Worm (Caenorhabditis elegans): Measurements from ENCODE around the gene tpk-1.

Gene tpk-1

ce11 chrIII:8888956-8889355 lies 23.0 kb upstream of the tpk-1 start, which contains the start of gene ZK637.14 (continued):
- peak; percentile 20 for TF ChIP-seq tbx-2 (tag; optimal IDR thresholded peaks at IDR 0.05)
- TF ChIP-seq F16B12.6 (tag; optimal IDR thresholded peaks at IDR 0.05), result peak; percentile 91
- peak; percentile 30 for TF ChIP-seq egl-13 (tag; optimal IDR thresholded peaks at IDR 0.05)
- no peak for TF ChIP-seq lin-14 (GFP tag; optimal IDR thresholded peaks at IDR 0.05)
- no peak for TF ChIP-seq lin-39 (tag; optimal IDR thresholded peaks at IDR 0.05)
- peak; percentile 1 for TF ChIP-seq irx-1 (tag; optimal IDR thresholded peaks at IDR 0.05)
- TF ChIP-seq unc-86 (tag; optimal IDR thresholded peaks at IDR 0.05), result peak; percentile 32
- no peak for TF ChIP-seq rnt-1 (tag; optimal IDR thresholded peaks at IDR 0.05)
- TF ChIP-seq unc-62 (GFP tag; optimal IDR thresholded peaks at IDR 0.05), result no peak
- peak; percentile 56 for TF ChIP-seq nhr-47 (tag; optimal IDR thresholded peaks at IDR 0.05)
- no peak for TF ChIP-seq elt-2 (tag; optimal IDR thresholded peaks at IDR 0.05)
- TF ChIP-seq pax-3 (tag; optimal IDR thresholded peaks at IDR 0.05), result peak; percentile 4
- no peak for TF ChIP-seq sptf-1 (tag; optimal IDR thresholded peaks at IDR 0.05)
- TF ChIP-seq lsy-2 (tag; optimal IDR thresholded peaks at IDR 0.05), result peak; percentile 69 to 73
- TF ChIP-seq nhr-71 (tag; optimal IDR thresholded peaks at IDR 0.05), result peak; percentile 67
- TF ChIP-seq efl-1 (optimal IDR thresholded peaks at IDR 0.05), result peak; percentile 62 to 63
- peak; percentile 66 to 96 for TF ChIP-seq efl-1 (GFP tag; optimal IDR thresholded peaks at IDR 0.05 in 1 of 2)
- no peak for TF ChIP-seq sox-4 (tag; optimal IDR thresholded peaks at IDR 0.05)
- TF ChIP-seq nhr-76 (tag; optimal IDR thresholded peaks at IDR 0.05), result no peak

ce11 chrIII:8889931-8890330 lies 22.0 kb upstream of the tpk-1 start, which contains the start of gene lnkn-1:
Gene lnkn-1 (plus strand): TSS chrIII:8890231.
- TF ChIP-seq pqm-1 (tag; optimal IDR thresholded peaks at IDR 0.05) (no peak), nhr-85 (tag) (peak; percentile 18)

- TF ChIP-seq unc-30 (tag; optimal IDR thresholded peaks at IDR 0.05) (no peak), nhr-28 (tag; optimal IDR thresholded peaks at IDR 0.05) (no peak), aly-2 (tag; optimal IDR thresholded peaks at IDR 0.05) (no peak), nhr-11 (tag; optimal IDR thresholded peaks at IDR 0.05) (no peak), pax-3 (tag; optimal IDR thresholded peaks at IDR 0.05) (no peak), lin-35 (GFP tag; optimal IDR thresholded peaks at IDR 0.05) (no peak), efl-3 (GFP tag; optimal IDR thresholded peaks at IDR 0.05) (no peak), dpl-1 (GFP tag; optimal IDR thresholded peaks at IDR 0.05) (no peak), swsn-7 (tag; optimal IDR thresholded peaks at IDR 0.05) (no peak), fkh-10 (GFP tag; optimal IDR thresholded peaks at IDR 0.05) (no peak), zip-4 (GFP tag; optimal IDR thresholded peaks at IDR 0.05) (no peak), nhr-77 (tag; optimal IDR thresholded peaks at IDR 0.05) (no peak), lir-3 (tag; optimal IDR thresholded peaks at IDR 0.05; ENCODE audit: poor library complexity) (no peak), sup-37 (GFP tag; optimal IDR thresholded peaks at IDR 0.05) (no peak), unc-86 (tag; optimal IDR thresholded peaks at IDR 0.05) (no peak), nhr-19 (GFP tag; conservative IDR thresholded peaks at IDR 0.05) (no peak), C16A3.4 (tag; optimal IDR thresholded peaks at IDR 0.05) (no peak), xbp-1 (tag; optimal IDR thresholded peaks at IDR 0.05) (no peak), ztf-11 (tag; optimal IDR thresholded peaks at IDR 0.05) (no peak), nhr-85 (tag) (no peak)
These were observed 18.5 kb upstream of the tpk-1 start, which contains the start of gene ZK637.4 for ce11 chrIII:8893464-8893863. Gene ZK637.4 (plus strand): TSS chrIII:8893764.

ce11 chrIII:8894782-8895181 lies 17.2 kb upstream of the tpk-1 start, which contains the start of gene asna-1:
Gene asna-1 (plus strand): TSS chrIII:8895082.
- TF ChIP-seq grh-1 (GFP tag; IDR thresholded peaks at IDR 0.05) (no peak), xbp-1 (tag; optimal IDR thresholded peaks at IDR 0.05) (no peak), elt-2 (tag; optimal IDR thresholded peaks at IDR 0.05) (no peak), elt-3 (tag; optimal IDR thresholded peaks at IDR 0.05) (no peak), hpl-2 (GFP tag; optimal IDR thresholded peaks at IDR 0.05) (no peak), blmp-1 (tag; optimal IDR thresholded peaks at IDR 0.05) (no peak), nhr-19 (GFP tag; conservative IDR thresholded peaks at IDR 0.05) (no peak), sox-4 (tag; optimal IDR thresholded peaks at IDR 0.05) (no peak), tlp-1 (tag; optimal IDR thresholded peaks at IDR 0.05) (no peak), egl-13 (tag; optimal IDR thresholded peaks at IDR 0.05) (no peak), ceh-82 (tag; optimal IDR thresholded peaks at IDR 0.05) (no peak), ztf-4 (tag; optimal IDR thresholded peaks at IDR 0.05) (no peak), ceh-90 (tag; optimal IDR thresholded peaks at IDR 0.05) (no peak), nhr-20 (tag; optimal IDR thresholded peaks at IDR 0.05) (no peak), sup-37 (GFP tag; optimal IDR thresholded peaks at IDR 0.05) (no peak), efl-1 (optimal IDR thresholded peaks at IDR 0.05) (no peak), efl-1 (GFP tag; optimal IDR thresholded peaks at IDR 0.05 in 1 of 2) (no peak), lir-3 (tag; optimal IDR thresholded peaks at IDR 0.05; ENCODE audit: poor library complexity) (no peak), rnt-1 (tag; optimal IDR thresholded peaks at IDR 0.05) (no peak), unc-62 (GFP tag; optimal IDR thresholded peaks at IDR 0.05) (no peak), nhr-237 (tag; optimal IDR thresholded peaks at IDR 0.05) (no peak)

Measured in whole organism, L1 larva.